Fruit fly (Drosophila melanogaster): ENCODE results near the gene Gr10b.

The Gr10b gene

dm6 chrX:11367783-11368509 lies 45.0 kb downstream of the Gr10b start, which contains the start of the genes hop and Tim8 (continued):
- TF ChIP-seq MBD-R2 (GFP tag; IDR thresholded peaks at IDR 0.05) (peak; percentile 24; the same call in 1 of the 2 replicates), Med (GFP tag) (peak; percentile 67), CG11696 (GFP tag; IDR thresholded peaks at IDR 0.05) (no peak), CG10274 (GFP tag; optimal IDR thresholded peaks at IDR 0.05) (no peak), tgo (GFP tag; IDR thresholded peaks at IDR 0.05) (no peak), CG11560 (tag; IDR thresholded peaks at IDR 0.05) (peak; percentile 98), CG34224 (GFP tag; IDR thresholded peaks at IDR 0.05; ENCODE audit: partially characterized antibody) (peak; percentile 83), CG32772 (GFP tag; IDR thresholded peaks at IDR 0.05) (no peak), fd64A (GFP tag; optimal IDR thresholded peaks at IDR 0.05) (no peak), Dip3 (GFP tag; optimal IDR thresholded peaks at IDR 0.05) (no peak), mam (GFP tag; optimal IDR thresholded peaks at IDR 0.05) (no peak), CG31224 (GFP tag; IDR thresholded peaks at IDR 0.05) (no peak), Dip2 (GFP tag; IDR thresholded peaks at IDR 0.05) (no peak), CG11247 (GFP tag; IDR thresholded peaks at IDR 0.05) (no peak), Hey (tag; optimal IDR thresholded peaks at IDR 0.05) (no peak), Max (GFP tag; optimal IDR thresholded peaks at IDR 0.05) (no peak), trem (tag; optimal IDR thresholded peaks at IDR 0.05) (peak; percentile 32), Sry-β (GFP tag; optimal IDR thresholded peaks at IDR 0.05) (no peak), ind (GFP tag; optimal IDR thresholded peaks at IDR 0.05) (no peak), grn (GFP tag; optimal IDR thresholded peaks at IDR 0.05) (no peak), zf30C (GFP tag; optimal IDR thresholded peaks at IDR 0.05) (no peak), CG1647 (GFP tag; optimal IDR thresholded peaks at IDR 0.05) (no peak), NK7.1 (GFP tag; optimal IDR thresholded peaks at IDR 0.05) (no peak), br (optimal IDR thresholded peaks at IDR 0.05) (no peak), Sox102F (GFP tag; optimal IDR thresholded peaks at IDR 0.05) (no peak), CG4854 (GFP tag; optimal IDR thresholded peaks at IDR 0.05) (peak; percentile 89), CG30431 (GFP tag; optimal IDR thresholded peaks at IDR 0.05) (no peak), cg (GFP tag; optimal IDR thresholded peaks at IDR 0.05) (no peak), sima (GFP tag; optimal IDR thresholded peaks at IDR 0.05) (no peak), psq (GFP tag; optimal IDR thresholded peaks at IDR 0.05) (no peak), en (GFP tag; optimal IDR thresholded peaks at IDR 0.05) (no peak), tio (GFP tag; optimal IDR thresholded peaks at IDR 0.05) (no peak), D19A (tag; optimal IDR thresholded peaks at IDR 0.05) (no peak), Poxn (GFP tag; IDR thresholded peaks at IDR 0.05) (no peak), Jarid2 (GFP tag; optimal IDR thresholded peaks at IDR 0.05) (no peak), Six4 (GFP tag; optimal IDR thresholded peaks at IDR 0.05) (no peak), pzg (GFP tag; optimal IDR thresholded peaks at IDR 0.05) (peak; percentile 75), CG15696 (tag; optimal IDR thresholded peaks at IDR 0.05) (no peak), gcm2 (GFP tag; optimal IDR thresholded peaks at IDR 0.05) (no peak), sob (GFP tag; IDR thresholded peaks at IDR 0.05) (no peak), CG8388 (GFP tag; optimal IDR thresholded peaks at IDR 0.05) (no peak), CG7987 (GFP tag; optimal IDR thresholded peaks at IDR 0.05) (no peak), CG2202 (tag; optimal IDR thresholded peaks at IDR 0.05) (no peak), fd102C (GFP tag; optimal IDR thresholded peaks at IDR 0.05) (no peak), CG16815 (GFP tag; optimal IDR thresholded peaks at IDR 0.05) (no peak), scrt (GFP tag; optimal IDR thresholded peaks at IDR 0.05) (no peak), CG10147 (GFP tag; optimal IDR thresholded peaks at IDR 0.05) (peak; percentile 17), Lpt (GFP tag; optimal IDR thresholded peaks at IDR 0.05) (no peak), Ravus (GFP tag; IDR thresholded peaks at IDR 0.05) (no peak), GATAe (GFP tag; conservative IDR thresholded peaks at IDR 0.05) (no peak), Ada2b (GFP tag; IDR thresholded peaks at IDR 0.05) (no peak), fu2 (GFP tag; optimal IDR thresholded peaks at IDR 0.05) (no peak)
